Worm (Caenorhabditis elegans): ENCODE measurements around the gene sdf-9.

ce11 chrV:20797918-20798317 is at the start of gene sdf-9:
- no peak for TF ChIP-seq nhr-77 (tag; optimal IDR thresholded peaks at IDR 0.05)
- TF ChIP-seq T20F7.1 (GFP tag; optimal IDR thresholded peaks at IDR 0.05): no peak
- TF ChIP-seq egl-43 (GFP tag; IDR thresholded peaks at IDR 0.05): no peak
- TF ChIP-seq nhr-111 (GFP tag; optimal IDR thresholded peaks at IDR 0.05): no peak
- TF ChIP-seq pha-4 (GFP tag; IDR thresholded peaks at IDR 0.05): no peak
- TF ChIP-seq pha-4 (tag; optimal IDR thresholded peaks at IDR 0.05): no peak
- TF ChIP-seq lin-39 (tag; optimal IDR thresholded peaks at IDR 0.05): no peak
- no peak for TF ChIP-seq madf-5 (GFP tag; IDR thresholded peaks at IDR 0.05)
- no peak for TF ChIP-seq ztf-11 (tag; optimal IDR thresholded peaks at IDR 0.05)
- no peak for TF ChIP-seq nhr-28 (tag; optimal IDR thresholded peaks at IDR 0.05)
